Fruit fly (Drosophila melanogaster) whole organism, embryonic: ENCODE measurements around the gene CG7579.

Source experiments
- CG12391 ChIP-seq: fragments of 200-800 bp; sonication (Bioruptor generic); optimal IDR thresholded peaks from 3 replicates; lab custom pipeline; 2018; ENCODE audit warnings: missing biosample characterization, mild to moderate bottlenecking, missing genetic modification characterization, moderate library complexity
- CG14860 ChIP-seq: fragments of 200-800 bp; sonication (Bioruptor generic); IDR thresholded peaks from 3 replicates; pipeline ENCODE4 v1.3.6; 2022; ENCODE audit warnings: missing biosample characterization, missing genetic modification characterization; ENCODE audit not compliant: partially characterized antibody
- CG2202 ChIP-seq: fragments of 200-800 bp; sonication (Bioruptor generic); optimal IDR thresholded peaks from 2 replicates; lab custom pipeline; 2018; ENCODE audit warnings: missing biosample characterization, mild to moderate bottlenecking, missing genetic modification characterization
- Fer2 ChIP-seq: fragments of 200-800 bp; sonication (Bioruptor generic); optimal IDR thresholded peaks from 2 replicates; lab custom pipeline; 2018; ENCODE audit warnings: missing biosample characterization, mild to moderate bottlenecking, missing genetic modification characterization, moderate library complexity
- Hr78 ChIP-seq, 2 experiments: fragments of 200-800 bp in 1 of 2; fragments of >200 bp in 1 of 2; sonication (Bioruptor generic) in 1 of 2; optimal IDR thresholded peaks; 2 replicates each; lab custom pipeline; 2017 to 2019; ENCODE audit warnings: missing biosample characterization in 2 of 2, missing genetic modification characterization in 2 of 2, mild to moderate bottlenecking in 1 of 2, moderate library complexity in 1 of 2
- Sry-δ ChIP-seq: fragments of 200-800 bp; sonication (Bioruptor generic); optimal IDR thresholded peaks from 2 replicates; lab custom pipeline; 2016; ENCODE audit warnings: missing biosample characterization, missing genetic modification characterization
- slbo ChIP-seq: fragments of 200-800 bp; sonication (Bioruptor generic); IDR thresholded peaks from 2 replicates; pipeline ENCODE4 v1.3.6; 2022; ENCODE audit warnings: missing biosample characterization, missing genetic modification characterization

- TF ChIP-seq CG14860 (GFP tag; lab: Robert Waterston, UW) (no peak), slbo (GFP tag; lab: Robert Waterston, UW) (no peak), Fer2 (tag; lab: Kevin White, UChicago) (no peak), CG2202 (tag; lab: Kevin White, UChicago) (no peak), Sry-δ (GFP tag; lab: Kevin White, UChicago) (no peak), CG12391 (tag; lab: Kevin White, UChicago) (no peak), Hr78 (GFP tag; optimal IDR thresholded peaks at IDR 0.05; lab: Kevin White, UChicago) (no peak)
These were observed 26.9 kb upstream of the CG7579 start for dm6 chr3L:15710125-15710524.
